Fruit fly (Drosophila melanogaster): ENCODE results near the gene CG34456.

The CG34456 gene

dm6 chr3L:9380344-9380849, 18.5 kb downstream of the CG34456 start (continued):
- TF ChIP-seq Drgx (GFP tag; IDR thresholded peaks at IDR 0.05) (peak; percentile 2; the same call in 1 of the 2 replicates), Spps (tag; optimal IDR thresholded peaks at IDR 0.05) (no peak)

dm6 chr3L:9381602-9382001, 19.7 kb downstream of the CG34456 start, which contains the start of gene Hsp23:
TSS of gene Hsp23 (plus strand) at chr3L:9381882.
- TF ChIP-seq ac (GFP tag; optimal IDR thresholded peaks at IDR 0.05), result no peak
- TF ChIP-seq Adf1 (GFP tag; IDR thresholded peaks at IDR 0.05), result no peak
- TF ChIP-seq CG14860 (GFP tag; IDR thresholded peaks at IDR 0.05; ENCODE audit: partially characterized antibody), result no peak
- TF ChIP-seq Blimp-1 (GFP tag; optimal IDR thresholded peaks at IDR 0.05), result peak; percentile 68
- no peak for TF ChIP-seq gsb-n (tag; optimal IDR thresholded peaks at IDR 0.05)
- TF ChIP-seq CG9437 (GFP tag; optimal IDR thresholded peaks at IDR 0.05), result no peak
- no peak for TF ChIP-seq CG11723 (GFP tag; optimal IDR thresholded peaks at IDR 0.05)
- no peak for TF ChIP-seq CG4404 (GFP tag; IDR thresholded peaks at IDR 0.05)
- TF ChIP-seq CG10267 (tag; optimal IDR thresholded peaks at IDR 0.05), result no peak
- no peak for TF ChIP-seq lilli (GFP tag; optimal IDR thresholded peaks at IDR 0.05)
- no peak for TF ChIP-seq otp (GFP tag; IDR thresholded peaks at IDR 0.05)
- TF ChIP-seq corto (GFP tag; optimal IDR thresholded peaks at IDR 0.05), result peak; percentile 24
- TF ChIP-seq stwl (tag; optimal IDR thresholded peaks at IDR 0.05), result no peak
- TF ChIP-seq CG3726 (GFP tag; IDR thresholded peaks at IDR 0.05), result no peak
- no peak for TF ChIP-seq slp2 (GFP tag; optimal IDR thresholded peaks at IDR 0.05)
- TF ChIP-seq Lpt (GFP tag; optimal IDR thresholded peaks at IDR 0.05), result no peak
- TF ChIP-seq MBD-R2 (GFP tag; IDR thresholded peaks at IDR 0.05), result 0 out of 2 replicates have a peak, but pooled peaks have one; percentile 9
- TF ChIP-seq CG2120 (GFP tag; optimal IDR thresholded peaks at IDR 0.05), result no peak
- no peak for TF ChIP-seq CG10979 (tag; optimal IDR thresholded peaks at IDR 0.05)
- TF ChIP-seq CG17568 (GFP tag; optimal IDR thresholded peaks at IDR 0.05), result no peak
- no peak for TF ChIP-seq CG3407 (GFP tag; optimal IDR thresholded peaks at IDR 0.05)
- TF ChIP-seq NC2α (GFP tag; optimal IDR thresholded peaks at IDR 0.05), result no peak
- TF ChIP-seq CG12769 (tag; optimal IDR thresholded peaks at IDR 0.05), result no peak
- TF ChIP-seq nmo (GFP tag; optimal IDR thresholded peaks at IDR 0.05), result no peak
- no peak for TF ChIP-seq Ets65A (GFP tag)
- TF ChIP-seq CG18619 (GFP tag; optimal IDR thresholded peaks at IDR 0.05), result no peak
- TF ChIP-seq ap (GFP tag; IDR thresholded peaks at IDR 0.05), result no peak
- no peak for TF ChIP-seq PHDP (tag; optimal IDR thresholded peaks at IDR 0.05)
- no peak for TF ChIP-seq CG16815 (GFP tag; optimal IDR thresholded peaks at IDR 0.05)
- no peak for TF ChIP-seq CG8281 (tag; optimal IDR thresholded peaks at IDR 0.05)
- no peak for TF ChIP-seq jigr1 (GFP tag; IDR thresholded peaks at IDR 0.05)
- no peak for TF ChIP-seq CG14014 (GFP tag; IDR thresholded peaks at IDR 0.05)
- no peak for TF ChIP-seq Lhr (GFP tag; optimal IDR thresholded peaks at IDR 0.05)
- TF ChIP-seq CG10431 (GFP tag; optimal IDR thresholded peaks at IDR 0.05), result no peak
- TF ChIP-seq H2.0 (GFP tag; IDR thresholded peaks at IDR 0.05), result no peak
- no peak for TF ChIP-seq Atf6 (GFP tag; IDR thresholded peaks at IDR 0.05)
- TF ChIP-seq unc-4 (GFP tag; IDR thresholded peaks at IDR 0.05; ENCODE audit: partially characterized antibody), result 0 out of 2 replicates have a peak, but pooled peaks have one; percentile 30
- no peak for TF ChIP-seq oc (tag; optimal IDR thresholded peaks at IDR 0.05)
- TF ChIP-seq caup (GFP tag; optimal IDR thresholded peaks at IDR 0.05; ENCODE audit: severe bottlenecking), result no peak
- no peak for TF ChIP-seq CG17186 (GFP tag; optimal IDR thresholded peaks at IDR 0.05)
- TF ChIP-seq CHES-1-like (GFP tag; optimal IDR thresholded peaks at IDR 0.05), result no peak
- TF ChIP-seq jing (GFP tag; optimal IDR thresholded peaks at IDR 0.05), result no peak
- TF ChIP-seq Hr51 (GFP tag; optimal IDR thresholded peaks at IDR 0.05), result no peak
- TF ChIP-seq zen2 (GFP tag; IDR thresholded peaks at IDR 0.05; ENCODE audit: partially characterized antibody), result no peak
- no peak for TF ChIP-seq BtbVII (GFP tag; optimal IDR thresholded peaks at IDR 0.05)
- TF ChIP-seq gfzf (GFP tag; optimal IDR thresholded peaks at IDR 0.05), result no peak
- no peak for TF ChIP-seq Tbp (GFP tag; optimal IDR thresholded peaks at IDR 0.05)

All from whole organism, embryonic.